Worm (Caenorhabditis elegans) whole organism, L2 larva: Measurements from ENCODE around the gene C07A9.5.
"Not testable (repeated sequence)": the region's sequence is repeated elsewhere in the genome, so short reads cannot be mapped to it uniquely, and the experiment has no call there.

ENCODE experiments used
- C34F6.9 ChIP-seq: fragments of 150-350 bp; optimal IDR thresholded peaks from 2 replicates; lab custom pipeline; 2014; ENCODE audit warnings: missing biosample characterization, missing genetic modification characterization
- F13H6.1 ChIP-seq: sonication (generic microtip); optimal IDR thresholded peaks from 2 replicates; lab custom pipeline; 2016; ENCODE audit warnings: missing genetic modification characterization, missing compliant biosample characterization
- ZK546.5 ChIP-seq: sonication (generic microtip); optimal IDR thresholded peaks from 2 replicates; lab custom pipeline; 2017; ENCODE audit warnings: missing biosample characterization, missing genetic modification characterization
- alr-1 ChIP-seq: fragments of 150-350 bp; optimal IDR thresholded peaks from 2 replicates; lab custom pipeline; 2014; ENCODE audit warnings: missing biosample characterization, missing genetic modification characterization
- ama-1 ChIP-seq: fragments of 150-350 bp; optimal IDR thresholded peaks from 2 replicates; lab custom pipeline; 2018; ENCODE audit warnings: inconsistent platforms
- blmp-1 ChIP-seq: sonication (generic microtip); optimal IDR thresholded peaks from 2 replicates; lab custom pipeline; 2017; ENCODE audit warnings: missing genetic modification characterization, mild to moderate bottlenecking, missing compliant biosample characterization, antibody characterized with exemption, moderate library complexity; ENCODE audit not compliant: insufficient read depth
- ceh-16 ChIP-seq: fragments of 150-350 bp; optimal IDR thresholded peaks from 2 replicates; lab custom pipeline; 2014; ENCODE audit warnings: missing biosample characterization, missing genetic modification characterization
- ceh-82 ChIP-seq: fragments of 150-350 bp; optimal IDR thresholded peaks from 2 replicates; lab custom pipeline; 2014; ENCODE audit warnings: missing biosample characterization, missing genetic modification characterization
- elt-1 ChIP-seq: fragments of 150-350 bp; optimal IDR thresholded peaks from 2 replicates; lab custom pipeline; 2014; ENCODE audit warnings: missing biosample characterization, missing genetic modification characterization
- fos-1 ChIP-seq: fragments of 150-350 bp; optimal IDR thresholded peaks from 2 replicates; lab custom pipeline; 2014; ENCODE audit warnings: missing biosample characterization, missing genetic modification characterization
- gmeb-1 ChIP-seq: fragments of 150-350 bp; optimal IDR thresholded peaks from 2 replicates; lab custom pipeline; 2014; ENCODE audit warnings: missing biosample characterization, missing genetic modification characterization
- lin-13 ChIP-seq: fragments of 150-350 bp; optimal IDR thresholded peaks from 2 replicates; lab custom pipeline; 2014; ENCODE audit warnings: missing biosample characterization, missing genetic modification reagents, missing genetic modification characterization
- lsy-2 ChIP-seq, 2 experiments: fragments of 150-350 bp in 1 of 2; sonication (generic microtip) in 1 of 2; optimal IDR thresholded peaks; 2 replicates each; lab custom pipeline; 2014 to 2017; ENCODE audit warnings: missing biosample characterization in 2 of 2, missing genetic modification characterization in 2 of 2
- mab-5 ChIP-seq: fragments of 150-350 bp; optimal IDR thresholded peaks from 2 replicates; lab custom pipeline; 2014; ENCODE audit warnings: missing biosample characterization, missing genetic modification characterization
- mdl-1 ChIP-seq, 2 experiments: fragments of 150-350 bp in 1 of 2; sonication (generic microtip) in 1 of 2; optimal IDR thresholded peaks; 2 replicates each; lab custom pipeline; 2017; ENCODE audit warnings: missing biosample characterization in 2 of 2, missing genetic modification characterization in 2 of 2
- nhr-11 ChIP-seq: fragments of 150-350 bp; optimal IDR thresholded peaks from 2 replicates; lab custom pipeline; 2014; ENCODE audit warnings: missing biosample characterization, missing genetic modification characterization
- nhr-12 ChIP-seq: fragments of 150-350 bp; optimal IDR thresholded peaks from 2 replicates; lab custom pipeline; 2014; ENCODE audit warnings: missing biosample characterization, missing genetic modification characterization
- nhr-21 ChIP-seq: fragments of 150-350 bp; optimal IDR thresholded peaks from 2 replicates; lab custom pipeline; 2014; ENCODE audit warnings: missing biosample characterization, missing genetic modification characterization
- nhr-23 ChIP-seq: fragments of 150-350 bp; optimal IDR thresholded peaks from 2 replicates; lab custom pipeline; 2014; ENCODE audit warnings: missing biosample characterization, missing genetic modification reagents, missing genetic modification characterization
- nhr-237 ChIP-seq: fragments of 150-350 bp; optimal IDR thresholded peaks from 2 replicates; lab custom pipeline; 2014; ENCODE audit warnings: missing biosample characterization, missing genetic modification characterization
- nhr-6 ChIP-seq: fragments of 150-350 bp; optimal IDR thresholded peaks from 2 replicates; lab custom pipeline; 2014; ENCODE audit warnings: missing biosample characterization, missing genetic modification characterization
- nhr-77 ChIP-seq: fragments of 150-350 bp; optimal IDR thresholded peaks from 2 replicates; lab custom pipeline; 2014; ENCODE audit warnings: missing biosample characterization, missing genetic modification characterization
- sem-4 ChIP-seq: fragments of 150-350 bp; optimal IDR thresholded peaks from 2 replicates; lab custom pipeline; 2014; ENCODE audit warnings: missing biosample characterization, missing genetic modification reagents, missing genetic modification characterization
- skn-1 ChIP-seq: sonication (generic microtip); optimal IDR thresholded peaks from 2 replicates; lab custom pipeline; 2017; ENCODE audit warnings: missing biosample characterization, missing genetic modification characterization
- sma-9 ChIP-seq, 2 experiments: fragments of 150-350 bp in 1 of 2; sonication (generic microtip) in 1 of 2; optimal IDR thresholded peaks; 2 replicates each; lab custom pipeline; 2014 to 2016; ENCODE audit warnings: missing genetic modification characterization in 2 of 2, mild to moderate bottlenecking in 1 of 2, missing biosample characterization in 1 of 2, missing compliant biosample characterization in 1 of 2, missing genetic modification reagents in 1 of 2, moderate library complexity in 1 of 2
- snpc-4 ChIP-seq: fragments of 150-350 bp; optimal IDR thresholded peaks from 2 replicates; lab custom pipeline; 2014; ENCODE audit warnings: missing biosample characterization, missing genetic modification characterization
- unc-55 ChIP-seq: fragments of 150-350 bp; sonication (generic microtip); optimal IDR thresholded peaks from 3 replicates; lab custom pipeline; 2014; ENCODE audit warnings: missing biosample characterization, missing genetic modification reagents, missing genetic modification characterization
- zag-1 ChIP-seq: fragments of 150-350 bp; optimal IDR thresholded peaks from 2 replicates; lab custom pipeline; 2014; ENCODE audit warnings: missing biosample characterization, missing genetic modification characterization
- ztf-1 ChIP-seq: fragments of 200-800 bp; sonication (Bioruptor generic); conservative IDR thresholded peaks from 2 replicates; pipeline ENCODE4 v1.3.6; 2022; ENCODE audit warnings: missing genetic modification characterization, missing compliant biosample characterization
- ztf-11 ChIP-seq: sonication (generic microtip); optimal IDR thresholded peaks from 2 replicates; lab custom pipeline; 2017; ENCODE audit warnings: missing biosample characterization, missing genetic modification characterization
- ztf-4 ChIP-seq: fragments of 150-350 bp; optimal IDR thresholded peaks from 2 replicates; lab custom pipeline; 2014; ENCODE audit warnings: missing biosample characterization, missing genetic modification characterization

C07A9.5 gene

ce11 chrIII:9682729-9683128 is at the start of gene C07A9.5:
C07A9.5 (minus strand) TSS chrIII:9682829.
- TF ChIP-seq F13H6.1 (tag; lab: Kevin White, UChicago); lsy-2 (tag; optimal IDR thresholded peaks at IDR 0.05; lab: Kevin White, UChicago); snpc-4 (tag; lab: Kevin White, UChicago): not testable (repeated sequence)

ce11 chrIII:9731313-9731912 is 48.8 kb upstream of the C07A9.5 start:
- no peak for TF ChIP-seq unc-55 (GFP tag; lab: Kevin White, UChicago)
- no peak for TF ChIP-seq ama-1 (lab: Kevin White, UChicago)
- TF ChIP-seq nhr-237 (tag; lab: Kevin White, UChicago) = no peak
- no peak for TF ChIP-seq nhr-6 (tag; lab: Kevin White, UChicago)
- peak in 1 of 2 experiments; percentile 44 for TF ChIP-seq lsy-2 (tag; optimal IDR thresholded peaks at IDR 0.05; lab: Kevin White, UChicago)
- TF ChIP-seq mab-5 (tag; lab: Kevin White, UChicago) = peak; percentile 45
- TF ChIP-seq ztf-11 (tag; lab: Kevin White, UChicago) = no peak
- peak; percentile 8 for TF ChIP-seq C34F6.9 (tag; lab: Kevin White, UChicago)
- TF ChIP-seq zag-1 (tag; lab: Kevin White, UChicago) = peak; percentile 40
- TF ChIP-seq ZK546.5 (tag; lab: Kevin White, UChicago) = no peak

ce11 chrIII:9730407-9730806 is 47.8 kb upstream of the C07A9.5 start:
- TF ChIP-seq nhr-11 (tag; lab: Kevin White, UChicago) (no peak), nhr-77 (tag; lab: Kevin White, UChicago) (no peak), nhr-21 (tag; lab: Kevin White, UChicago) (no peak), C34F6.9 (tag; lab: Kevin White, UChicago) (no peak), mdl-1 (tag; optimal IDR thresholded peaks at IDR 0.05; lab: Kevin White, UChicago) (no peak), nhr-12 (no peak), fos-1 (tag; lab: Kevin White, UChicago) (no peak), ceh-16 (tag; lab: Kevin White, UChicago) (no peak), sem-4 (tag; lab: Kevin White, UChicago) (no peak), unc-55 (GFP tag; lab: Kevin White, UChicago) (no peak), ztf-1 (GFP tag; lab: Robert Waterston, UW) (no peak)

ce11 chrIII:9727439-9727838 is 44.8 kb upstream of the C07A9.5 start, which contains the start of gene C07A9.12:
C07A9.12 (minus strand) TSS chrIII:9727539.
- TF ChIP-seq skn-1 (tag; lab: Kevin White, UChicago) = no peak
- TF ChIP-seq elt-1 (tag; lab: Kevin White, UChicago) = no peak
- no peak for TF ChIP-seq ztf-1 (GFP tag; lab: Robert Waterston, UW)
- no peak for TF ChIP-seq nhr-23
- no peak for TF ChIP-seq nhr-12
- no peak for TF ChIP-seq gmeb-1 (tag; lab: Kevin White, UChicago)
- no peak for TF ChIP-seq alr-1 (tag; lab: Kevin White, UChicago)
- TF ChIP-seq lin-13 (GFP tag; lab: Kevin White, UChicago) = no peak
- TF ChIP-seq C34F6.9 (tag; lab: Kevin White, UChicago) = no peak
- TF ChIP-seq ztf-4 (tag; lab: Kevin White, UChicago) = no peak
- no peak for TF ChIP-seq ceh-82 (tag; lab: Kevin White, UChicago)
- no peak for TF ChIP-seq sma-9 (GFP tag; optimal IDR thresholded peaks at IDR 0.05; lab: Kevin White, UChicago)
- TF ChIP-seq sma-9 (tag; optimal IDR thresholded peaks at IDR 0.05; lab: Kevin White, UChicago) = no peak

DNA sequence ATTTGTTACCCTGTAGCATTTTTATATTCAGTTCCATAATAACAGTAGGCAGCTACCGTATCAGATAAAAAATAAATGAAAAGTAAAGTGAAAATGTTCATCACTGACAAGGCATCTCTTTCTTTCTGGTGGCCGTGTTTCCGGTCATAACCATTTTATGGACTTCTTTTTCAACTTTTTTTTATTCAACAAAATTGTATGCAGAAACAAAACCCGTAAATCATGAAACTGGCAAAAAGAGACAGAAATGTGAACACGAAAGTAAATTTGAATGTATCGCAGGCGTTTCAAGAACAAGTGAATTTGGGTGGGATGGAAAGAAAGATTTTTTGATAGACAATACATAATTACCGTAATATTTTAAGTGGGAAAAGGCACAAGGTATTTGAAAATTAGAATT is 42.5 kb upstream of the C07A9.5 start, which contains the start of gene clec-162:
TSS of gene clec-162 (minus strand) at position 101 of the 400 bp plus-strand sequence.
- TF ChIP-seq ztf-11 (tag; lab: Kevin White, UChicago) (no peak), F13H6.1 (tag; lab: Kevin White, UChicago) (no peak), nhr-77 (tag; lab: Kevin White, UChicago) (no peak), blmp-1 (tag; lab: Kevin White, UChicago) (no peak), zag-1 (tag; lab: Kevin White, UChicago) (no peak), sem-4 (tag; lab: Kevin White, UChicago) (no peak), mab-5 (tag; lab: Kevin White, UChicago) (no peak), ceh-16 (tag; lab: Kevin White, UChicago) (no peak)
